Fruit fly (Drosophila melanogaster): ENCODE measurements around the gene Hrb98DE.

The Hrb98DE gene

DNA sequence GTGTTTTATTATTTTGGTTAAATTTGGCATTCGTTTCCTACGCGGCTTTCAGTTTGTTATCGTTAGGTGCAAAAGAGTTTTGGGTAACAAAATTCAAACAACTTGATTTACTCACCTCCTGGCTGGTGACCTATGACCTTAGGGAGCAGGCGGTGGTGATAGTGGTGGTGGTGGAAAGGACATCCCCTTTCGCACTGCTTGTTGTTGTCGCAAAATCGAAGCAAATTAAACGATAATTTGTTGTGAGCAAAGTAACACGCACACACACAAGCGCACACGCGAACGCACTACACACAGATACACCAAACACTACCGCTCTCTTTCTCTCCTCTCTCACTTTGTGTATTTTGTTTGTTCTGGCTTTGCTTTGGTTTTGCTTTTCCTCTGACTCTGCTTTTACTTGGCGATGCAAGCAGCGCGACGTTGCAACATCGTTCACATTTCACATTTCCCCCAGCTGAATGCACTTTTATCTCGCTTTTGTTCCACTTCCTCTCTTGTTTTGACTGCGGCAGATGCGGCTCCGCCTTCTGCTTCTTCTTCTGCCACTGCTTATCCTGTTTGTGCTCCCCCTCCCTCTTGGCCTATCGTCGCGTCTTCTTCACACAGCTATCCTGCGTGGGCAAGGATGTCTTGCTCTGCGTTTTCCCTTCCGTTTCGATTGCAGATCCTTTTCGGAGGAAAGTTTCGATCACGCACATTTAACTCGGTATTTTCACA, 34.8 kb downstream of the Hrb98DE start:
- TF ChIP-seq fru (GFP tag; optimal IDR thresholded peaks at IDR 0.05), result peak; percentile 84
- TF ChIP-seq dsf (GFP tag; optimal IDR thresholded peaks at IDR 0.05; ENCODE audit: borderline replicate concordance), result no peak
- TF ChIP-seq lola (GFP tag; optimal IDR thresholded peaks at IDR 0.05), result no peak
- peak; percentile 95 for TF ChIP-seq psq (GFP tag; optimal IDR thresholded peaks at IDR 0.05)

DNA sequence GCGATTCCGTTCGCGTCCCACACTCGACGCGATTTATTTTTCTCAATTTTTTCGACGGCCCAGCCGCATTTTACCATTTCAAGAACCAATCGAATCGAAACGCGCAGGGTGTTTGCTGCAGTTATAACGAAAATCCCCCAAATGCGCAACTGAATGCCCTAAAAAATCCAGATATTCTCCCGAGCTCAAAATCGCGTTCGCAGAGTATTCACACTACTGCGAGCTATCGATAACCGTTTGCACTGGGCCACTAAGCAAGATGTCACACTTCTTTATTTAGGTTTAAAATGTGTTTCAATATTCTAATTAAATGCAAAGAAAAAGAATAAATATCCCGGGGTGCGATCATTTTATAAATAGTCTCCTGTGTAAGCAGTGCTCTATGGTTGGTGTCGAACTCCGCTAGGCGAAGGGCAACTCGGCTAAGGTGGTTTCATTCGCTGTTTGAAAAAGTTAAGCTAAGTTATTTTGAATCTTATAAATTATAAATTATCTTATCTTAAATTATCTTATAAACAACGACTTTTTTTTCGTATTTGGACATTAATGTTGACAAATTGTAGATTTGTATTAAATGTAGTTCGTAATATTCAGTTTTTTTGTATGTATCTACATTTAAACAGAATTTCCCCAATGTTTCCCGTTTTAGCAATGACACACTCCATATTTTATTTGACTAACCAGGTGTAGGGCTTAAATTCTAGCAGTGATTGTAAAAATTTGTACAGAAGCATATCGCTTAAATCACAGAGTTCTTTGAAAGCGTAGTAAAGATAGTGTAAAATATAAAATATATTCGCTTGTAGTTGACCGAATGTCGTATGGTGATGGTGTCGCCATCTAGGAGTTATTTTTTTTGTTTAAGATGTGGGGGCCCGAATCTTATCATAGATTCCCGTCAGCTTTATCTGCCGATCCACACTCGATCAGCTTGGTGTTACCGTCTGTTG, 35.6 kb downstream of the Hrb98DE start, which contains the start of gene CG10011:
TSS of gene CG10011 (minus strand) at position 119 of the 950 bp plus-strand sequence.
- TF ChIP-seq h (GFP tag; optimal IDR thresholded peaks at IDR 0.05) (peak; percentile 11), sage (GFP tag; optimal IDR thresholded peaks at IDR 0.05) (no peak), Rel (GFP tag; optimal IDR thresholded peaks at IDR 0.05) (no peak), Rel (tag; optimal IDR thresholded peaks at IDR 0.05) (peak; percentile 99), foxo (GFP tag; optimal IDR thresholded peaks at IDR 0.05) (peak in 1 of 2 experiments; percentile 6), rgr (GFP tag; optimal IDR thresholded peaks at IDR 0.05) (peak; percentile 13), psq (GFP tag; optimal IDR thresholded peaks at IDR 0.05) (peak; percentile 77), Myc (optimal IDR thresholded peaks at IDR 0.05) (peak; percentile 24), Mio (GFP tag; optimal IDR thresholded peaks at IDR 0.05) (no peak)

- no peak for TF ChIP-seq Myc (optimal IDR thresholded peaks at IDR 0.05)
- TF ChIP-seq CrebA (GFP tag; optimal IDR thresholded peaks at IDR 0.05; ENCODE audit: borderline replicate concordance), result no peak
- TF ChIP-seq brk (GFP tag; optimal IDR thresholded peaks at IDR 0.05), result no peak
- no peak for TF ChIP-seq usp (GFP tag; optimal IDR thresholded peaks at IDR 0.05)
- TF ChIP-seq Jra (GFP tag; optimal IDR thresholded peaks at IDR 0.05), result no peak
- TF ChIP-seq OdsH (GFP tag; optimal IDR thresholded peaks at IDR 0.05), result no peak
- no peak for TF ChIP-seq dl (GFP tag; optimal IDR thresholded peaks at IDR 0.05; ENCODE audit: insufficient read depth in 1 of 2, partially characterized antibody in 2 of 2)
- TF ChIP-seq Hr78 (GFP tag; optimal IDR thresholded peaks at IDR 0.05), result no peak
- TF ChIP-seq jim (GFP tag; optimal IDR thresholded peaks at IDR 0.05), result no peak
- no peak for TF ChIP-seq HLH106 (tag; optimal IDR thresholded peaks at IDR 0.05)
- no peak for TF ChIP-seq dsf (GFP tag; optimal IDR thresholded peaks at IDR 0.05; ENCODE audit: borderline replicate concordance)
- no peak for TF ChIP-seq GATAd (GFP tag; optimal IDR thresholded peaks at IDR 0.05)
Measured at dm6 chr3R:28636111-28636510, 36.5 kb downstream of the Hrb98DE start, which contains the start of gene CG9988. Gene CG9988 (plus strand): TSS chr3R:28636411.

DNA sequence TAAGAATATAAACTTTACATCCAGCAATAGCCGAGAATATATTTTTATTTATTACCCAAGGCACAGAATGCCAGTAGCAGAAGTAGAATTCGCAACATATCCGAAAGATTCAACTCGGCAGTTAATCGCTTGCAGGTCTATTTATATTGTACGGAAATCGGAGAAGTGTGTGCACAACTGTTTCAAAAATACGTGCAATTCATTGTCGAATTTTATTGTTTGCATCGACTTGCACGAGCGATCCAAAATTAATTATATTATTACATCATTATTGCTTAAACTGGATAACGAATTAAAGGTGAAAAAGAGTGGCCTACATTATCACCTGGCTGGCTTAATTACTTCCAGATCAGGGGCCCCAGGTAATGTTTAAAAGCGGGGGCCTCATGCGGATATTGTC, 43.2 kb downstream of the Hrb98DE start, which contains the start of gene CG14062:
TSS of gene CG14062 (minus strand) at position 101 of the 400 bp plus-strand sequence.
- TF ChIP-seq OdsH (GFP tag; optimal IDR thresholded peaks at IDR 0.05), result no peak
- no peak for TF ChIP-seq psq (GFP tag; optimal IDR thresholded peaks at IDR 0.05)
- no peak for TF ChIP-seq woc (GFP tag; optimal IDR thresholded peaks at IDR 0.05)

- TF ChIP-seq sv (GFP tag; optimal IDR thresholded peaks at IDR 0.05) (no peak), dmrt93B (GFP tag; optimal IDR thresholded peaks at IDR 0.05) (no peak), rgr (GFP tag; optimal IDR thresholded peaks at IDR 0.05) (no peak), psq (GFP tag; optimal IDR thresholded peaks at IDR 0.05) (no peak), ey (GFP tag; optimal IDR thresholded peaks at IDR 0.05) (no peak), Dfd (GFP tag; optimal IDR thresholded peaks at IDR 0.05) (no peak), Dif (GFP tag; optimal IDR thresholded peaks at IDR 0.05; ENCODE audit: partially characterized antibody) (no peak), jim (GFP tag; optimal IDR thresholded peaks at IDR 0.05) (no peak), dsf (GFP tag; optimal IDR thresholded peaks at IDR 0.05; ENCODE audit: borderline replicate concordance) (no peak), Vsx2 (GFP tag; optimal IDR thresholded peaks at IDR 0.05; ENCODE audit: partially characterized antibody) (no peak), dl (GFP tag; optimal IDR thresholded peaks at IDR 0.05; ENCODE audit: insufficient read depth in 1 of 2, partially characterized antibody in 2 of 2) (no peak), Myc (optimal IDR thresholded peaks at IDR 0.05) (no peak), Hnf4 (GFP tag; optimal IDR thresholded peaks at IDR 0.05) (no peak), Hr78 (GFP tag; optimal IDR thresholded peaks at IDR 0.05) (no peak), pan (optimal IDR thresholded peaks at IDR 0.05) (no peak), Sp1 (GFP tag; optimal IDR thresholded peaks at IDR 0.05) (no peak)
Measured at dm6 chr3R:28650380-28650779, 50.7 kb downstream of the Hrb98DE start, which contains the start of gene CG31050. Gene CG31050 (minus strand): TSS chr3R:28650480.

Data from whole organism, wandering third instar larva.